Worm (Caenorhabditis elegans): ENCODE results near the gene srw-16.
"Not testable (repeated sequence)": the region's sequence is repeated elsewhere in the genome, so short reads cannot be mapped to it uniquely, and the experiment has no call there.

- not testable (repeated sequence) for TF ChIP-seq skn-1, pqm-1, nhr-237 (tag; optimal IDR thresholded peaks at IDR 0.05)
Observed at ce11 chrV:15256669-15257068, 18.0 kb downstream of the srw-16 start, which contains the start of gene srsx-39.
